ENCODE assay signal across 3 fruit fly cellular contexts in the genomic region with DNA sequence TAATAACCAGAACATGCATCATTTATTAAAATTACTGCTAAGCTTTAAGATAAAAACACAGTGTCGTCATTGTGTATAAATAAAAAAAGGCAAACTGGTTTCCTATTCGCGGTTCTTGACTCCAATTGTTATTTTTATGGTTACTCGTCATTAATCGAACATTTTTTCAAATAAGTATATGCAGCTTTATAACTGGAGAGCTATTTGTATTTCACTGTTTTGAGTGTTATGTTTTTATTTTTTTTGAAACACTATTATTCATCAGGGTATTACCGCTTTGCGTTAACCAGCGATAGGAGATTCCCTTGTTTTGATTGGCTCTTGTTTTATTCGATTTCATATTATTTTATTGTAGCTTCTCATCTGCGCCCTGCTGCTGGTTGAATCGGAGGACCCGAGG.
A peak's percentile ranks its signal among the peaks of the same experiment; 100 is the strongest.
TF ChIP-seq lines count a peak whose summit lies in the region.

No protein-coding gene starts in this region.

- no peak for TF ChIP-seq CTCF in whole organism, embryonic (GFP tag; optimal IDR thresholded peaks at IDR 0.05; lab: Kevin White, UChicago)

TF ChIP-seq in whole organism, embryonic, 481 proteins besides CTCF, POLR2A, EP300 and RAD21:
- TF ChIP-seq YL-1 (GFP tag; optimal IDR thresholded peaks at IDR 0.05; lab: Kevin White, UChicago) (no peak), sens (GFP tag; lab: Kevin White, UChicago) (peak; percentile 32), bigmax (GFP tag; optimal IDR thresholded peaks at IDR 0.05; lab: Kevin White, UChicago) (no peak), Antp (GFP tag; optimal IDR thresholded peaks at IDR 0.05; lab: Kevin White, UChicago) (no peak), tio (GFP tag; optimal IDR thresholded peaks at IDR 0.05; lab: Kevin White, UChicago) (no peak), Asciz (GFP tag; optimal IDR thresholded peaks at IDR 0.05; lab: Kevin White, UChicago) (no peak), CG17385 (GFP tag; optimal IDR thresholded peaks at IDR 0.05; lab: Kevin White, UChicago) (no peak)

TF ChIP-seq in whole organism, prepupa, 60 proteins besides CTCF, POLR2A, EP300 and RAD21:
- TF ChIP-seq pdm3 (GFP tag; optimal IDR thresholded peaks at IDR 0.05; lab: Kevin White, UChicago): no peak
- peak in 1 of 2 experiments; percentile 5 for TF ChIP-seq salr (GFP tag; optimal IDR thresholded peaks at IDR 0.05; lab: Kevin White, UChicago)
- TF ChIP-seq fd59A (GFP tag; optimal IDR thresholded peaks at IDR 0.05; lab: Kevin White, UChicago): peak; percentile 45
- peak; percentile 47 for TF ChIP-seq CG6808 (GFP tag; optimal IDR thresholded peaks at IDR 0.05; lab: Kevin White, UChicago)
- TF ChIP-seq CG6163 (GFP tag; IDR thresholded peaks at IDR 0.05; lab: Robert Waterston, UW): no peak
- no peak for TF ChIP-seq Hr39 (GFP tag; optimal IDR thresholded peaks at IDR 0.05; lab: Kevin White, UChicago)
- peak; percentile 51 for TF ChIP-seq CG3032 (tag; optimal IDR thresholded peaks at IDR 0.05; lab: Kevin White, UChicago)
- peak; percentile 15 for TF ChIP-seq OdsH (GFP tag; optimal IDR thresholded peaks at IDR 0.05; lab: Kevin White, UChicago)
- no peak for TF ChIP-seq eg (GFP tag; IDR thresholded peaks at IDR 0.05; lab: Robert Waterston, UW)
- peak; percentile 1 for TF ChIP-seq achi (GFP tag; optimal IDR thresholded peaks at IDR 0.05; lab: Kevin White, UChicago)
- peak; percentile 46 for TF ChIP-seq dsx (GFP tag; optimal IDR thresholded peaks at IDR 0.05; lab: Kevin White, UChicago; ENCODE audit: poor library complexity, severe bottlenecking)
- TF ChIP-seq CG6792 (GFP tag; optimal IDR thresholded peaks at IDR 0.05; lab: Kevin White, UChicago): no peak
- no peak for TF ChIP-seq CG16779 (tag; optimal IDR thresholded peaks at IDR 0.05; lab: Kevin White, UChicago)
- no peak for TF ChIP-seq topi (GFP tag; optimal IDR thresholded peaks at IDR 0.05; lab: Kevin White, UChicago)
- no peak for TF ChIP-seq Sox15 (GFP tag; optimal IDR thresholded peaks at IDR 0.05; lab: Kevin White, UChicago)
- no peak for TF ChIP-seq CG7368 (GFP tag; optimal IDR thresholded peaks at IDR 0.05; lab: Kevin White, UChicago)
- no peak for TF ChIP-seq CG15336 (GFP tag; IDR thresholded peaks at IDR 0.05; lab: Robert Waterston, UW)
- no peak for TF ChIP-seq cyc (GFP tag; optimal IDR thresholded peaks at IDR 0.05; lab: Kevin White, UChicago)
- TF ChIP-seq Lpt (GFP tag; optimal IDR thresholded peaks at IDR 0.05; lab: Kevin White, UChicago): no peak
- no peak for TF ChIP-seq CG8319 (GFP tag; optimal IDR thresholded peaks at IDR 0.05; lab: Kevin White, UChicago)
- peak; percentile 47 for TF ChIP-seq CG10669 (GFP tag; optimal IDR thresholded peaks at IDR 0.05; lab: Kevin White, UChicago)
- TF ChIP-seq Hr38 (GFP tag; optimal IDR thresholded peaks at IDR 0.05; lab: Kevin White, UChicago): no peak
- peak; percentile 88 for TF ChIP-seq Eip78C (GFP tag; lab: Kevin White, UChicago)
- TF ChIP-seq CG10631 (GFP tag; optimal IDR thresholded peaks at IDR 0.05; lab: Kevin White, UChicago): peak; percentile 24
- TF ChIP-seq Ets96B (tag; optimal IDR thresholded peaks at IDR 0.05; lab: Kevin White, UChicago): peak; percentile 56
- TF ChIP-seq CG11762 (GFP tag; optimal IDR thresholded peaks at IDR 0.05; lab: Kevin White, UChicago; ENCODE audit: insufficient read depth): no peak
- peak; percentile 32 for TF ChIP-seq spab (GFP tag; optimal IDR thresholded peaks at IDR 0.05; lab: Kevin White, UChicago)
- no peak for TF ChIP-seq Blimp-1 (GFP tag; optimal IDR thresholded peaks at IDR 0.05; lab: Kevin White, UChicago)
- no peak for TF ChIP-seq net (GFP tag; optimal IDR thresholded peaks at IDR 0.05; lab: Kevin White, UChicago)
- TF ChIP-seq CG11902 (GFP tag; optimal IDR thresholded peaks at IDR 0.05; lab: Kevin White, UChicago): no peak
- TF ChIP-seq CG6854 (GFP tag; optimal IDR thresholded peaks at IDR 0.05; lab: Kevin White, UChicago): no peak
- no peak for TF ChIP-seq CG31627 (GFP tag; optimal IDR thresholded peaks at IDR 0.05; lab: Kevin White, UChicago)
- peak; percentile 23 for TF ChIP-seq CG32006 (GFP tag; optimal IDR thresholded peaks at IDR 0.05; lab: Kevin White, UChicago)
- TF ChIP-seq Eip93F (GFP tag; optimal IDR thresholded peaks at IDR 0.05; lab: Kevin White, UChicago): no peak
- TF ChIP-seq ss (GFP tag; optimal IDR thresholded peaks at IDR 0.05; lab: Kevin White, UChicago): peak; percentile 10 to 63
- no peak for TF ChIP-seq Smox (GFP tag; optimal IDR thresholded peaks at IDR 0.05; lab: Kevin White, UChicago)
- no peak for TF ChIP-seq Hr4 (GFP tag; optimal IDR thresholded peaks at IDR 0.05; lab: Kevin White, UChicago)
- TF ChIP-seq vri (GFP tag; optimal IDR thresholded peaks at IDR 0.05; lab: Kevin White, UChicago): no peak
- TF ChIP-seq CG3919 (GFP tag; optimal IDR thresholded peaks at IDR 0.05; lab: Kevin White, UChicago): no peak
- TF ChIP-seq CG8119 (GFP tag; IDR thresholded peaks at IDR 0.05; lab: Robert Waterston, UW): no peak

TF ChIP-seq in whole organism, pupa, 21 proteins besides CTCF, POLR2A, EP300 and RAD21:
- TF ChIP-seq Pif1A (GFP tag; optimal IDR thresholded peaks at IDR 0.05; lab: Kevin White, UChicago): peak; percentile 14
- no peak for TF ChIP-seq CG13204 (GFP tag; optimal IDR thresholded peaks at IDR 0.05; lab: Kevin White, UChicago)
- TF ChIP-seq Pif1B (GFP tag; optimal IDR thresholded peaks at IDR 0.05; lab: Kevin White, UChicago): no peak
- TF ChIP-seq CG15710 (tag; optimal IDR thresholded peaks at IDR 0.05; lab: Kevin White, UChicago): peak; percentile 51
- no peak for TF ChIP-seq gl (tag; optimal IDR thresholded peaks at IDR 0.05; lab: Kevin White, UChicago)
- peak; percentile 17 for TF ChIP-seq CG17806 (tag; optimal IDR thresholded peaks at IDR 0.05; lab: Kevin White, UChicago)
- peak; percentile 23 for TF ChIP-seq CG14655 (GFP tag; optimal IDR thresholded peaks at IDR 0.05; lab: Kevin White, UChicago)
- no peak for TF ChIP-seq CG10348 (GFP tag; IDR thresholded peaks at IDR 0.05; lab: Robert Waterston, UW)
- no peak for TF ChIP-seq Snoo (tag; optimal IDR thresholded peaks at IDR 0.05; lab: Kevin White, UChicago)
- peak; percentile 68 for TF ChIP-seq CG8159 (tag; optimal IDR thresholded peaks at IDR 0.05; lab: Kevin White, UChicago)
- TF ChIP-seq rn (GFP tag; IDR thresholded peaks at IDR 0.05; lab: Robert Waterston, UW): no peak
- TF ChIP-seq CG9948 (tag; optimal IDR thresholded peaks at IDR 0.05; lab: Kevin White, UChicago): peak; percentile 14
- no peak for TF ChIP-seq Ets98B (GFP tag; IDR thresholded peaks at IDR 0.05; lab: Robert Waterston, UW)
- peak; percentile 15 for TF ChIP-seq CG8301 (tag; optimal IDR thresholded peaks at IDR 0.05; lab: Kevin White, UChicago)
